Worm (Caenorhabditis elegans): ENCODE measurements around the gene C16C4.17.

DNA sequence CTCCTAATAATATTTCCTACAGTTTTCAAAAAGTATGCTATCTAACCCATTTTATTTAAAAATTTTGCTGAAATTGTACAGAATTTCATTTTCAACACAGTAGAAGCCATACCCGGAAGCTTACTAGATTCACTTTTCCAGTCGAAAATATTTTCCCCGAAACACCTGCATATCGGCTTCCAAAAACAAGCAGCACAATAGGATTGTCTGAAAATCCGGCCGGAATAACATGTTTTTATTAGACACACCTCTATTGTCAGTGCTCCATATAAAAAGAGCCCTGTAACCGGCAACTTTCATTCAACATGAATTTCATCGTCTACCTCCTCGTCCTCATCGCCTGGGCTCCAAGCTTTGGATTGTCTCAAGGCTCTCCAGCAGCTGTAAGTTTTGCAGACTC is 11.9 kb upstream of the C16C4.17 start, which contains the start of gene C52E2.2:
- TF ChIP-seq him-1 (tag; optimal IDR thresholded peaks at IDR 0.05) (no peak), W03F9.2 (tag; optimal IDR thresholded peaks at IDR 0.05) (no peak)
